Fruit fly (Drosophila melanogaster): Measurements from ENCODE around the gene CG11360.
A peak's percentile ranks its signal among the peaks of the same experiment; 100 is the strongest.

CG11360 gene

DNA sequence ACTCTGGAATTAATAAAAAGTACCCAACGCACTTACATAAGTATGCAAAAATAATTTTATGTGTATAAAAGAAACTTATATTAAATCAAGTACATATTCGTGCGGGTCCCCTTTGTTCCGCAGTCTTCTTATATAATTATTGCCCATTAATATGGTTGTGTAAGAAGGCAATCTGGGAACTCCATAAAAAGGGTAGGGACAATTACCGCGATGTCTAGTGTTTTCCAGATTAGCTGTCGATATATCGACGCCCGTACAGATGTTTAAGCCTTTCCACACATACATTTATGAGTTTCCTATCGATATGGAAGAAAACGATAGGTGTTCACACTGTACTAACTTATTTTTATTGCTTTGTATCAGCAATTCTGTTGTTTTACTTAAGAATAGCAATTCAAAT is 25.7 kb downstream of the CG11360 start (continued):
- TF ChIP-seq knrl (GFP tag; IDR thresholded peaks at IDR 0.05; ENCODE audit: partially characterized antibody), result peak; percentile 98; the same call in 2 of the 3 replicates
- no peak for TF ChIP-seq ato (GFP tag; IDR thresholded peaks at IDR 0.05; ENCODE audit: partially characterized antibody)
- TF ChIP-seq lov (optimal IDR thresholded peaks at IDR 0.05), result no peak
- no peak for TF ChIP-seq lov (GFP tag; IDR thresholded peaks at IDR 0.05)
- TF ChIP-seq ara (GFP tag; IDR thresholded peaks at IDR 0.05), result no peak
- peak; percentile 35 for TF ChIP-seq gro (GFP tag; optimal IDR thresholded peaks at IDR 0.05)
- TF ChIP-seq CG2875 (GFP tag; optimal IDR thresholded peaks at IDR 0.05), result no peak
- TF ChIP-seq CG4854 (GFP tag; optimal IDR thresholded peaks at IDR 0.05), result peak; percentile 4
- TF ChIP-seq D19B (GFP tag; optimal IDR thresholded peaks at IDR 0.05), result no peak
- no peak for TF ChIP-seq Bteb2 (GFP tag; optimal IDR thresholded peaks at IDR 0.05)
- TF ChIP-seq Ada2b (GFP tag; IDR thresholded peaks at IDR 0.05), result no peak
- no peak for TF ChIP-seq Aef1 (GFP tag; IDR thresholded peaks at IDR 0.05)
- TF ChIP-seq Xbp1 (GFP tag; optimal IDR thresholded peaks at IDR 0.05), result peak; percentile 41
- TF ChIP-seq CG10462 (GFP tag; optimal IDR thresholded peaks at IDR 0.05), result no peak
- peak; percentile 33 for TF ChIP-seq ERR (GFP tag; optimal IDR thresholded peaks at IDR 0.05)
- no peak for TF ChIP-seq Six4 (GFP tag; optimal IDR thresholded peaks at IDR 0.05)
- no peak for TF ChIP-seq CG11093 (GFP tag; IDR thresholded peaks at IDR 0.05)
- TF ChIP-seq CG15269 (tag; optimal IDR thresholded peaks at IDR 0.05), result peak; percentile 28
- no peak for TF ChIP-seq Eip74EF (GFP tag; optimal IDR thresholded peaks at IDR 0.05)
- peak; percentile 76 for TF ChIP-seq HmgZ (tag; optimal IDR thresholded peaks at IDR 0.05)
- TF ChIP-seq CG11723 (GFP tag; optimal IDR thresholded peaks at IDR 0.05), result peak; percentile 40
- TF ChIP-seq CG18764 (GFP tag; optimal IDR thresholded peaks at IDR 0.05), result peak; percentile 16
- peak; percentile 49 for TF ChIP-seq jumu (GFP tag; optimal IDR thresholded peaks at IDR 0.05)
- TF ChIP-seq unpg (GFP tag; optimal IDR thresholded peaks at IDR 0.05), result peak; percentile 1
- peak; percentile 8 for TF ChIP-seq BtbVII (GFP tag; optimal IDR thresholded peaks at IDR 0.05)
- TF ChIP-seq danr (GFP tag; IDR thresholded peaks at IDR 0.05), result no peak
- no peak for TF ChIP-seq rib (GFP tag; IDR thresholded peaks at IDR 0.05)
- TF ChIP-seq CG11695 (GFP tag; IDR thresholded peaks at IDR 0.05), result no peak
- no peak for TF ChIP-seq en (GFP tag; optimal IDR thresholded peaks at IDR 0.05)
- TF ChIP-seq Rfx (GFP tag; IDR thresholded peaks at IDR 0.05), result no peak
- no peak for TF ChIP-seq CG10209 (GFP tag; optimal IDR thresholded peaks at IDR 0.05)
- TF ChIP-seq CG33213 (GFP tag; optimal IDR thresholded peaks at IDR 0.05), result peak; percentile 70
- no peak for TF ChIP-seq H2.0 (GFP tag; IDR thresholded peaks at IDR 0.05)
- peak; percentile 96 for TF ChIP-seq BEAF-32 (GFP tag; optimal IDR thresholded peaks at IDR 0.05)
- TF ChIP-seq CG9609 (GFP tag; optimal IDR thresholded peaks at IDR 0.05), result peak; percentile 29
- peak; percentile 52; the same call in 1 of the 2 replicates for TF ChIP-seq CG32767 (GFP tag; IDR thresholded peaks at IDR 0.05)
- peak; percentile 23 for TF ChIP-seq Neu2 (GFP tag; optimal IDR thresholded peaks at IDR 0.05; ENCODE audit: borderline replicate concordance)
- TF ChIP-seq CrebB (tag; optimal IDR thresholded peaks at IDR 0.05), result no peak
- no peak for TF ChIP-seq CG43689 (GFP tag; IDR thresholded peaks at IDR 0.05)
- TF ChIP-seq CG8290 (GFP tag; optimal IDR thresholded peaks at IDR 0.05), result peak; percentile 60
- TF ChIP-seq CG8290 (tag; optimal IDR thresholded peaks at IDR 0.05), result peak in 1 of 2 experiments; percentile 79
- peak; percentile 72 for TF ChIP-seq CHES-1-like (GFP tag; optimal IDR thresholded peaks at IDR 0.05)
- TF ChIP-seq tgo (GFP tag; IDR thresholded peaks at IDR 0.05), result no peak; the same call in 2 of the 3 replicates
- no peak for TF ChIP-seq CkIIα-i1 (GFP tag; IDR thresholded peaks at IDR 0.05)
- TF ChIP-seq hb (GFP tag; IDR thresholded peaks at IDR 0.05; ENCODE audit: partially characterized antibody), result no peak
- no peak for TF ChIP-seq CG16813 (GFP tag; IDR thresholded peaks at IDR 0.05; ENCODE audit: partially characterized antibody)
- no peak for TF ChIP-seq E2f1 (GFP tag; IDR thresholded peaks at IDR 0.05)
- TF ChIP-seq CG13123 (GFP tag; optimal IDR thresholded peaks at IDR 0.05), result peak; percentile 6
- no peak for TF ChIP-seq CG9797 (GFP tag; optimal IDR thresholded peaks at IDR 0.05)
- no peak for TF ChIP-seq ken (GFP tag; IDR thresholded peaks at IDR 0.05)
- no peak; the same call in 2 of the 3 replicates for TF ChIP-seq mld (GFP tag; IDR thresholded peaks at IDR 0.05; ENCODE audit: partially characterized antibody)
- TF ChIP-seq az2 (GFP tag; optimal IDR thresholded peaks at IDR 0.05), result peak; percentile 13
